Worm (Caenorhabditis elegans) whole organism, L4 larva: Measurements from ENCODE around the gene T27A1.2.
"Not testable (repeated sequence)": the region's sequence is repeated elsewhere in the genome, so short reads cannot be mapped to it uniquely, and the experiment has no call there.

Experiments used
- D1046.2 ChIP-seq: fragments of 200-800 bp; sonication (Bioruptor generic); IDR thresholded peaks from 2 replicates; pipeline ENCODE4 v1.3.6; 2022; ENCODE audit warnings: missing genetic modification characterization, missing compliant biosample characterization
- F49E8.2 ChIP-seq: sonication (generic microtip); optimal IDR thresholded peaks from 2 replicates; lab custom pipeline; 2016; ENCODE audit warnings: missing compliant biosample characterization, mild to moderate bottlenecking, missing genetic modification characterization, borderline replicate concordance
- Y5F2A.4 ChIP-seq: fragments of 200-800 bp; sonication (Bioruptor generic); optimal IDR thresholded peaks from 2 replicates; lab custom pipeline; 2018; ENCODE audit warnings: mild to moderate bottlenecking, missing genetic modification characterization, missing compliant biosample characterization
- aha-1 ChIP-seq: fragments of 150-350 bp; peaks from one replicate; lab custom pipeline; 2014; ENCODE audit warnings: missing biosample characterization, missing genetic modification characterization
- aly-2 ChIP-seq: sonication (generic microtip); optimal IDR thresholded peaks from 2 replicates; lab custom pipeline; 2018; ENCODE audit warnings: missing biosample characterization, missing genetic modification characterization
- attf-4 ChIP-seq: sonication (generic microtip); optimal IDR thresholded peaks from 3 replicates; lab custom pipeline; 2017; ENCODE audit warnings: missing biosample characterization, missing genetic modification characterization
- ceh-20 ChIP-seq: fragments of 200-800 bp; sonication (Bioruptor generic); IDR thresholded peaks from 2 replicates; pipeline ENCODE4 v1.3.6; 2022; ENCODE audit warnings: missing genetic modification reagents, missing genetic modification characterization, missing compliant biosample characterization
- ceh-32 ChIP-seq: sonication (generic microtip); optimal IDR thresholded peaks from 2 replicates; lab custom pipeline; 2016; ENCODE audit warnings: mild to moderate bottlenecking, missing genetic modification characterization, missing compliant biosample characterization; ENCODE audit not compliant: poor library complexity
- ceh-44 ChIP-seq: fragments of 200-800 bp; sonication (Bioruptor generic); IDR thresholded peaks from 2 replicates; pipeline ENCODE4 v1.3.6; 2022; ENCODE audit warnings: missing genetic modification reagents, missing genetic modification characterization, missing compliant biosample characterization
- ceh-62 ChIP-seq: sonication (generic microtip); optimal IDR thresholded peaks from 2 replicates; lab custom pipeline; 2017; ENCODE audit warnings: missing biosample characterization, missing genetic modification characterization
- ces-1 ChIP-seq: fragments of 150-350 bp; sonication (generic microtip); optimal IDR thresholded peaks from 4 replicates; lab custom pipeline; 2014; ENCODE audit warnings: missing biosample characterization, missing genetic modification reagents, missing genetic modification characterization
- cey-2 ChIP-seq: sonication (generic microtip); optimal IDR thresholded peaks from 3 replicates; lab custom pipeline; 2017; ENCODE audit warnings: missing genetic modification characterization, mild to moderate bottlenecking, missing compliant biosample characterization, antibody characterized with exemption, borderline replicate concordance; ENCODE audit not compliant: insufficient read depth
- ctbp-1 ChIP-seq: fragments of 200-800 bp; sonication (Bioruptor generic); IDR thresholded peaks from 2 replicates; pipeline ENCODE4 v1.3.6; 2022; ENCODE audit warnings: missing genetic modification reagents, missing genetic modification characterization, missing compliant biosample characterization
- daf-12 ChIP-seq: fragments of 150-350 bp; optimal IDR thresholded peaks from 2 replicates; lab custom pipeline; 2014; ENCODE audit warnings: missing biosample characterization, missing genetic modification reagents, missing genetic modification characterization
- dmd-9 ChIP-seq: fragments of 200-800 bp; sonication (Bioruptor generic); IDR thresholded peaks from 2 replicates; pipeline ENCODE4 v1.3.6; 2022; ENCODE audit warnings: missing genetic modification reagents, missing genetic modification characterization, missing compliant biosample characterization
- egl-43 ChIP-seq: fragments of 200-800 bp; sonication (Bioruptor generic); IDR thresholded peaks from 2 replicates; pipeline ENCODE4 v1.3.6; 2022; ENCODE audit warnings: missing genetic modification reagents, missing genetic modification characterization, missing compliant biosample characterization
- fos-1 ChIP-seq: fragments of 150-350 bp; optimal IDR thresholded peaks from 2 replicates; lab custom pipeline; 2014; ENCODE audit warnings: missing biosample characterization, missing genetic modification characterization
- gei-8 ChIP-seq: fragments of 200-800 bp; sonication (Bioruptor generic); optimal IDR thresholded peaks from 2 replicates; lab custom pipeline; 2018; ENCODE audit warnings: mild to moderate bottlenecking, missing genetic modification characterization, missing compliant biosample characterization
- hlh-11 ChIP-seq: fragments of 200-800 bp; sonication (Bioruptor generic); optimal IDR thresholded peaks from 2 replicates; lab custom pipeline; 2018; ENCODE audit warnings: mild to moderate bottlenecking, missing genetic modification characterization, missing compliant biosample characterization
- hlh-30 ChIP-seq: sonication (generic microtip); optimal IDR thresholded peaks from 2 replicates; lab custom pipeline; 2017; ENCODE audit warnings: antibody characterized with exemption, mild to moderate bottlenecking, missing genetic modification characterization, missing compliant biosample characterization; ENCODE audit not compliant: insufficient read depth
- lim-7 ChIP-seq: fragments of 200-800 bp; sonication (Bioruptor generic); IDR thresholded peaks from 2 replicates; pipeline ENCODE4 v1.3.6; 2022; ENCODE audit warnings: missing genetic modification characterization, missing compliant biosample characterization
- madf-5 ChIP-seq, 2 experiments: fragments of 200-800 bp; sonication (Bioruptor generic); IDR thresholded peaks; 2 replicates each; pipeline ENCODE4 v1.3.6; 2022; ENCODE audit warnings: missing compliant biosample characterization in 2 of 2, missing genetic modification characterization in 2 of 2
- mdl-1 ChIP-seq, 2 experiments: fragments of 150-350 bp in 1 of 2; sonication (generic microtip) in 1 of 2; optimal IDR thresholded peaks; 2 replicates each; lab custom pipeline; 2014 to 2017; ENCODE audit warnings: missing biosample characterization in 2 of 2, missing genetic modification characterization in 2 of 2
- mxl-3 ChIP-seq: fragments of 200-800 bp; sonication (Bioruptor generic); optimal IDR thresholded peaks from 2 replicates; lab custom pipeline; 2018; ENCODE audit warnings: mild to moderate bottlenecking, missing genetic modification characterization, missing compliant biosample characterization
- nhr-10 ChIP-seq: fragments of 150-350 bp; optimal IDR thresholded peaks from 2 replicates; lab custom pipeline; 2014; ENCODE audit warnings: missing biosample characterization, missing genetic modification characterization
- nhr-28 ChIP-seq: fragments of 150-350 bp; optimal IDR thresholded peaks from 2 replicates; lab custom pipeline; 2014; ENCODE audit warnings: missing biosample characterization, missing genetic modification characterization
- nhr-42 ChIP-seq: fragments of 200-800 bp; sonication (Bioruptor generic); IDR thresholded peaks from 2 replicates; pipeline ENCODE4 v1.3.6; 2022; ENCODE audit warnings: missing genetic modification characterization, missing compliant biosample characterization
- nhr-6 ChIP-seq: fragments of 150-350 bp; optimal IDR thresholded peaks from 2 replicates; lab custom pipeline; 2014; ENCODE audit warnings: missing biosample characterization, missing genetic modification characterization
- nhr-76 ChIP-seq: fragments of 150-350 bp; optimal IDR thresholded peaks from 2 replicates; lab custom pipeline; 2014; ENCODE audit warnings: missing biosample characterization, missing genetic modification characterization
- nhr-77 ChIP-seq: fragments of 150-350 bp; optimal IDR thresholded peaks from 2 replicates; lab custom pipeline; 2014; ENCODE audit warnings: missing biosample characterization, missing genetic modification characterization
- php-3 ChIP-seq: fragments of 200-800 bp; sonication (Bioruptor generic); IDR thresholded peaks from 2 replicates; pipeline ENCODE4 v1.3.6; 2022; ENCODE audit warnings: missing genetic modification reagents, missing genetic modification characterization, missing compliant biosample characterization
- snpc-1.2 ChIP-seq: fragments of 200-800 bp; sonication (Bioruptor generic); IDR thresholded peaks from 2 replicates; pipeline ENCODE4 v1.3.6; 2022; ENCODE audit warnings: missing genetic modification reagents, missing genetic modification characterization, missing compliant biosample characterization
- tag-97 ChIP-seq: fragments of 200-800 bp; sonication (Bioruptor generic); IDR thresholded peaks from 2 replicates; pipeline ENCODE4 v1.3.6; 2022; ENCODE audit warnings: missing genetic modification characterization, missing compliant biosample characterization
- unc-130 ChIP-seq: sonication (generic microtip); optimal IDR thresholded peaks from 2 replicates; lab custom pipeline; 2016; ENCODE audit warnings: missing genetic modification reagents, missing genetic modification characterization, missing compliant biosample characterization
- unc-39 ChIP-seq: sonication (generic microtip); optimal IDR thresholded peaks from 2 replicates; lab custom pipeline; 2017; ENCODE audit warnings: missing biosample characterization, missing genetic modification characterization
- unc-62 ChIP-seq, 3 experiments: fragments of 150-350 bp in 1 of 3; sonication (generic microtip); optimal IDR thresholded peaks in 2 of 3; peaks in 1 of 3; 1 replicate in 1 of 3; 2 replicates in 2 of 3; lab custom pipeline; 2014 to 2017; ENCODE audit warnings: missing biosample characterization in 3 of 3, missing genetic modification characterization in 3 of 3, missing genetic modification reagents in 3 of 3, missing genotype in 1 of 3
- vab-7 ChIP-seq: fragments of 200-800 bp; sonication (Bioruptor generic); IDR thresholded peaks from 2 replicates; pipeline ENCODE4 v1.3.6; 2022; ENCODE audit warnings: missing genetic modification reagents, missing genetic modification characterization, missing compliant biosample characterization
- zfp-2 ChIP-seq: sonication (generic microtip); optimal IDR thresholded peaks from 2 replicates; lab custom pipeline; 2016; ENCODE audit warnings: mild to moderate bottlenecking, missing genetic modification characterization, missing compliant biosample characterization

Gene T27A1.2

DNA sequence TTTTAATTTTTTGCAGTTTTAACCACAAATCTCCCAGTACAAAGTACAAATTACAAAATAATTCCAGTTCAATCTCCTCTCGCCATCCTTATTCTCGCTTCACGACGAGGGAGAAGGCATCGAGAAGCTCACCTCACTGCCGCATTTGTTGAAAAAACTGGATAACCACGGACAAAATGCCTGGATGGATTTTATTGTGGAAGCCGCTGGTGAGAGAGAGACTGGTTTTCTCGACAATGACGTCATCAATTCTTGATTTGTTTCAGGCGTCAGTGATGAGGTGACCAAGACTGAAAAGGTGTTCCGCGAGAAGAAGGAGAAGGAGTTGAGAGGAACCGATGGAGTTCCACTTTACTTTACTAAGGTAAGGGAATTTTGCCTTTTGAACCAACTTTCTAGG lies 12.8 kb upstream of the T27A1.2 start:
- TF ChIP-seq lim-7 = no peak
- TF ChIP-seq unc-62 (GFP tag; optimal IDR thresholded peaks at IDR 0.05 in 1 of 2; lab: Kevin White, UChicago) = peak in 1 of 2 experiments; percentile 89
- TF ChIP-seq unc-62 (tag; optimal IDR thresholded peaks at IDR 0.05; lab: Kevin White, UChicago) = no peak

DNA sequence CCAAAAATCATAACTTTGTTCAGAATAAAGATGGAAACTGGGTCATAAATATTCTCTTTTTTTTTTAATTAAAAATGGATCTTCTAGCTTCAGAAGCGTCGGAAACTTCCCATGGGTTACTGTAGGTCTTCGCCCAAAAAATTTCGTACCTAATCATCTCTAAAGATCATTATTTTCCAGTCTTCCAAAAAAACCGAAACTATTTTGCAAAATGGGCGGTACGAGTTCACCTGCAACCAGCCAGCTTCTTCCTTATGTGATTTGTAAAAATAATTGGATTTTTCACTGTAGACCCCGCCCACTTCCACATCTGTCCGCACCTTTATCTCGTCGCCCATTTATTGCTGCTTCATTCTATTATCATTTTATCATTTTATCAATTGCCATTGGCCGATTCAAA lies 9.7 kb upstream of the T27A1.2 start, which contains the start of gene mlt-10:
Gene mlt-10 (plus strand): TSS at position 301 of the 400 bp plus-strand sequence.
- TF ChIP-seq mxl-3 (GFP tag; lab: Kevin White, UChicago) (no peak), daf-12 (no peak), ces-1 (GFP tag; lab: Kevin White, UChicago) (no peak), mdl-1 (tag; optimal IDR thresholded peaks at IDR 0.05; lab: Kevin White, UChicago) (no peak), fos-1 (tag; lab: Kevin White, UChicago) (no peak), nhr-6 (tag; lab: Kevin White, UChicago) (no peak), hlh-30 (tag; lab: Kevin White, UChicago) (no peak), vab-7 (no peak), lim-7 (no peak), Y5F2A.4 (GFP tag; lab: Kevin White, UChicago) (no peak), madf-5 (GFP tag; IDR thresholded peaks at IDR 0.05; lab: Robert Waterston, UW) (no peak), zfp-2 (no peak)

DNA sequence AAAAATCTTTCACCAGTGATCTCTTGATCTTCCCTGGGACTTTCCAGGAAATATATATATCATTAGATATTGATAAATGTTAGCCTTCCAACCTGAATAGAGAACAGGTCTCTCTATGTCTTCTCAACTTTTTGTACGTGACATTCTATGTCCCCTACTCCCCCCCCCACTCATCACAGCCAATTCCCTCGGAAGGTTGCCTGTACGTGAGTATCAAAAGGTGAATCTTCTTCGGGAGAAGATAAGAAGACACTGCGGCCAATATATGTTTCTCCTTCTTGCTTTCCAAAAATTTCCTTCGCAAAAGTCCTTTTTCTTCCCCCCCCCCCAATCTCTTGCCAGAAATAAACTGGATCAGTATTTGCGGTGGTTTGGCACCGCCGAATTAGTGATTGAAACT lies 5.7 kb upstream of the T27A1.2 start:
- TF ChIP-seq dmd-9 (GFP tag; lab: Robert Waterston, UW) (no peak), D1046.2 (no peak), attf-4 (tag; lab: Kevin White, UChicago) (no peak), nhr-28 (tag; lab: Kevin White, UChicago) (peak; percentile 48), ctbp-1 (no peak), F49E8.2 (tag; lab: Kevin White, UChicago) (no peak), ceh-20 (GFP tag; lab: Robert Waterston, UW) (no peak), unc-39 (tag; lab: Kevin White, UChicago) (no peak), aly-2 (tag; lab: Kevin White, UChicago) (no peak), cey-2 (tag; lab: Kevin White, UChicago) (no peak), gei-8 (no peak), nhr-76 (tag; lab: Kevin White, UChicago) (no peak), daf-12 (no peak), nhr-42 (GFP tag; lab: Robert Waterston, UW) (no peak), nhr-10 (tag; lab: Kevin White, UChicago) (no peak), egl-43 (GFP tag; lab: Robert Waterston, UW) (no peak), ceh-62 (tag; lab: Kevin White, UChicago) (no peak), hlh-11 (tag; lab: Kevin White, UChicago) (peak; percentile 2), mxl-3 (GFP tag; lab: Kevin White, UChicago) (peak; percentile 47), ceh-44 (GFP tag; lab: Robert Waterston, UW) (no peak), ceh-32 (tag; lab: Kevin White, UChicago) (no peak), aha-1 (tag; lab: Kevin White, UChicago) (peak; percentile 58), php-3 (no peak), tag-97 (GFP tag; lab: Robert Waterston, UW) (no peak)

- not testable (repeated sequence) for TF ChIP-seq nhr-77 (tag; lab: Kevin White, UChicago); unc-130 (GFP tag; lab: Kevin White, UChicago); snpc-1.2 (GFP tag; lab: Robert Waterston, UW)
- TF ChIP-seq, all 104 proteins: peak for 0; not testable (repeated sequence) for 104
Observed at ce11 chrII:535226-535625, 1.4 kb downstream of the T27A1.2 start, which contains the start of gene T27A1.3. Gene T27A1.3 (plus strand): TSS chrII:535526.
